Fruit fly (Drosophila melanogaster) whole organism, embryonic: ENCODE measurements around the gene Eo.

Experiments
- Bgb ChIP-seq: fragments of 200-800 bp; sonication (Bioruptor generic); IDR thresholded peaks from 2 replicates; pipeline ENCODE4 v1.3.6; 2022; ENCODE audit warnings: missing biosample characterization, missing genetic modification characterization; ENCODE audit not compliant: partially characterized antibody
- CG11723 ChIP-seq: fragments of 200-800 bp; sonication (Bioruptor generic); optimal IDR thresholded peaks from 2 replicates; lab custom pipeline; 2017; ENCODE audit warnings: missing biosample characterization, mild to moderate bottlenecking, missing genetic modification characterization
- CG1233 ChIP-seq: fragments of 200-800 bp; sonication (Bioruptor generic); optimal IDR thresholded peaks from 4 replicates; lab custom pipeline; 2018; ENCODE audit warnings: missing biosample characterization, mild to moderate bottlenecking, missing genetic modification characterization
- CG12744 ChIP-seq: fragments of 200-800 bp; sonication (Bioruptor generic); optimal IDR thresholded peaks from 2 replicates; lab custom pipeline; 2016; ENCODE audit warnings: missing biosample characterization, missing genetic modification characterization
- CG13287 ChIP-seq: fragments of 200-800 bp; sonication (Bioruptor generic); IDR thresholded peaks from 2 replicates; pipeline ENCODE4 v1.3.6; 2022; ENCODE audit warnings: missing biosample characterization, missing genetic modification characterization; ENCODE audit not compliant: partially characterized antibody
- CG15269 ChIP-seq: fragments of 200-800 bp; sonication (Bioruptor generic); optimal IDR thresholded peaks from 2 replicates; lab custom pipeline; 2018; ENCODE audit warnings: missing biosample characterization, mild to moderate bottlenecking, missing genetic modification characterization, moderate library complexity
- CG15479 ChIP-seq: fragments of 200-800 bp; sonication (Bioruptor generic); optimal IDR thresholded peaks from 3 replicates; lab custom pipeline; 2019; ENCODE audit warnings: missing biosample characterization, mild to moderate bottlenecking, missing genetic modification characterization, moderate library complexity
- CG17359 ChIP-seq: fragments of 200-800 bp; sonication (Bioruptor generic); optimal IDR thresholded peaks from 3 replicates; lab custom pipeline; 2018; ENCODE audit warnings: missing biosample characterization, mild to moderate bottlenecking, missing genetic modification characterization, moderate library complexity
- CG31224 ChIP-seq: fragments of 200-800 bp; sonication (Bioruptor generic); IDR thresholded peaks from 2 replicates; pipeline ENCODE4 v1.3.6; 2022; ENCODE audit warnings: missing biosample characterization, missing genetic modification characterization
- CG4707 ChIP-seq: fragments of 200-800 bp; sonication (Bioruptor generic); optimal IDR thresholded peaks from 2 replicates; lab custom pipeline; 2018; ENCODE audit warnings: missing biosample characterization, mild to moderate bottlenecking, missing genetic modification characterization, moderate library complexity
- CG6813 ChIP-seq: fragments of 200-800 bp; sonication (Bioruptor generic); optimal IDR thresholded peaks from 2 replicates; lab custom pipeline; 2017; ENCODE audit warnings: missing biosample characterization, missing genetic modification characterization, mild to moderate bottlenecking, moderate library complexity, missing genetic modification reagents
- CG7556 ChIP-seq: fragments of 200-800 bp; sonication (Bioruptor generic); optimal IDR thresholded peaks from 2 replicates; lab custom pipeline; 2017; ENCODE audit warnings: missing biosample characterization, mild to moderate bottlenecking, missing genetic modification characterization
- CG7963 ChIP-seq: fragments of 200-800 bp; sonication (Bioruptor generic); IDR thresholded peaks from 3 replicates; pipeline ENCODE4 v1.3.6; 2022; ENCODE audit warnings: missing biosample characterization, missing genetic modification characterization; ENCODE audit not compliant: partially characterized antibody
- CG9932 ChIP-seq: fragments of 200-800 bp; sonication (Bioruptor generic); IDR thresholded peaks from 2 replicates; pipeline ENCODE4 v1.3.6; 2022; ENCODE audit warnings: missing biosample characterization, missing genetic modification characterization
- Dp ChIP-seq: fragments of 200-800 bp; sonication (Bioruptor generic); optimal IDR thresholded peaks from 2 replicates; lab custom pipeline; 2018; ENCODE audit warnings: missing biosample characterization, mild to moderate bottlenecking, missing genetic modification characterization, moderate library complexity
- Drgx ChIP-seq: fragments of 200-800 bp; sonication (Bioruptor generic); IDR thresholded peaks from 2 replicates; pipeline ENCODE4 v1.3.6; 2022; ENCODE audit warnings: missing biosample characterization, missing genetic modification characterization
- Ets97D ChIP-seq: fragments of 200-800 bp; sonication (Bioruptor generic); optimal IDR thresholded peaks from 3 replicates; lab custom pipeline; 2016; ENCODE audit warnings: missing biosample characterization, missing genetic modification characterization
- HLH3B ChIP-seq: fragments of 200-800 bp; sonication (Bioruptor generic); IDR thresholded peaks from 2 replicates; pipeline ENCODE4 v1.3.6; 2022; ENCODE audit warnings: missing biosample characterization, missing genetic modification characterization
- Hr39 ChIP-seq: fragments of >200 bp; optimal IDR thresholded peaks from 2 replicates; lab custom pipeline; 2017
- Med ChIP-seq: fragments of 200-800 bp; sonication (Bioruptor generic); peaks from one replicate; lab custom pipeline; 2016; ENCODE audit warnings: missing biosample characterization, missing genetic modification characterization, mild to moderate bottlenecking, inconsistent platforms, moderate library complexity
- Sry-δ ChIP-seq: fragments of 200-800 bp; sonication (Bioruptor generic); optimal IDR thresholded peaks from 2 replicates; lab custom pipeline; 2016; ENCODE audit warnings: missing biosample characterization, missing genetic modification characterization
- Trl ChIP-seq, 3 experiments: fragments of >200 bp in 2 of 3; fragments of 200-800 bp in 1 of 3; sonication (Bioruptor generic) in 1 of 3; optimal IDR thresholded peaks; 2 replicates in 1 of 3; 3 replicates in 2 of 3; lab custom pipeline; 2016 to 2017; ENCODE audit warnings: missing biosample characterization in 1 of 3, missing genetic modification characterization in 1 of 3
- Vsx1 ChIP-seq: fragments of 200-800 bp; sonication (Bioruptor generic); optimal IDR thresholded peaks from 2 replicates; lab custom pipeline; 2017; ENCODE audit warnings: missing biosample characterization, mild to moderate bottlenecking, missing genetic modification characterization, missing genetic modification reagents
- ab ChIP-seq: fragments of 200-800 bp; sonication (Bioruptor generic); optimal IDR thresholded peaks from 2 replicates; lab custom pipeline; 2016; ENCODE audit warnings: missing biosample characterization, missing genetic modification characterization
- al ChIP-seq: fragments of 200-800 bp; sonication (Bioruptor generic); IDR thresholded peaks from 2 replicates; pipeline ENCODE4 v1.3.6; 2022; ENCODE audit warnings: missing biosample characterization, missing genetic modification characterization
- bsh ChIP-seq, 2 experiments: fragments of 200-800 bp; sonication (Bioruptor generic); optimal IDR thresholded peaks; 2 replicates each; lab custom pipeline; 2017 to 2018; ENCODE audit warnings: mild to moderate bottlenecking in 2 of 2, missing biosample characterization in 2 of 2, missing genetic modification characterization in 2 of 2, moderate library complexity in 1 of 2
- caup ChIP-seq: fragments of 200-800 bp; sonication (Bioruptor generic); optimal IDR thresholded peaks from 3 replicates; lab custom pipeline; 2017; ENCODE audit warnings: missing biosample characterization, mild to moderate bottlenecking, missing genetic modification characterization, moderate library complexity; ENCODE audit not compliant: severe bottlenecking
- ci ChIP-seq: fragments of 200-800 bp; sonication (Bioruptor generic); IDR thresholded peaks from 3 replicates; pipeline ENCODE4 v1.3.6; 2022; ENCODE audit warnings: missing biosample characterization, missing genetic modification characterization
- cwo ChIP-seq: fragments of 200-800 bp; sonication (Bioruptor generic); optimal IDR thresholded peaks from 3 replicates; lab custom pipeline; 2017; ENCODE audit warnings: missing biosample characterization, missing genetic modification characterization, mild to moderate bottlenecking, moderate library complexity, missing genetic modification reagents
- exex ChIP-seq: fragments of 200-800 bp; sonication (Bioruptor generic); optimal IDR thresholded peaks from 4 replicates; lab custom pipeline; 2018; ENCODE audit warnings: missing biosample characterization, mild to moderate bottlenecking, missing genetic modification characterization, moderate library complexity
- grn ChIP-seq: fragments of 200-800 bp; sonication (Bioruptor generic); optimal IDR thresholded peaks from 3 replicates; lab custom pipeline; 2017; ENCODE audit warnings: missing biosample characterization, missing genetic modification characterization
- gro ChIP-seq: fragments of 200-800 bp; sonication (Bioruptor generic); optimal IDR thresholded peaks from 2 replicates; lab custom pipeline; 2016; ENCODE audit warnings: missing biosample characterization, missing genetic modification characterization
- ken ChIP-seq: fragments of 200-800 bp; sonication (Bioruptor generic); IDR thresholded peaks from 3 replicates; pipeline ENCODE4 v1.3.6; 2022; ENCODE audit warnings: missing biosample characterization, missing genetic modification characterization
- lola ChIP-seq, 3 experiments: fragments of >200 bp in 2 of 3; fragments of 200-800 bp in 1 of 3; sonication (Bioruptor generic) in 1 of 3; optimal IDR thresholded peaks; 2 replicates each; lab custom pipeline; 2017 to 2019; ENCODE audit warnings: missing biosample characterization in 3 of 3, missing genetic modification characterization in 3 of 3, mild to moderate bottlenecking in 1 of 3, moderate library complexity in 1 of 3
- luna ChIP-seq: fragments of 200-800 bp; sonication (Bioruptor generic); optimal IDR thresholded peaks from 2 replicates; lab custom pipeline; 2016; ENCODE audit warnings: missing biosample characterization, missing genetic modification characterization
- nerfin-1 ChIP-seq: fragments of 200-800 bp; sonication (Bioruptor generic); optimal IDR thresholded peaks from 3 replicates; lab custom pipeline; 2019; ENCODE audit warnings: missing biosample characterization, mild to moderate bottlenecking, missing genetic modification characterization, moderate library complexity
- phol ChIP-seq: fragments of 200-800 bp; sonication (Bioruptor generic); optimal IDR thresholded peaks from 3 replicates; lab custom pipeline; 2018; ENCODE audit warnings: missing biosample characterization, mild to moderate bottlenecking, missing genetic modification characterization, moderate library complexity
- pita ChIP-seq: fragments of 200-800 bp; sonication (Bioruptor generic); optimal IDR thresholded peaks from 2 replicates; lab custom pipeline; 2017; ENCODE audit warnings: missing biosample characterization, mild to moderate bottlenecking, missing genetic modification characterization
- pnt ChIP-seq: fragments of 200-800 bp; sonication (Bioruptor generic); optimal IDR thresholded peaks from 3 replicates; lab custom pipeline; 2016; ENCODE audit warnings: missing biosample characterization, missing genetic modification characterization
- prd ChIP-seq, 3 experiments: fragments of >200 bp in 2 of 3; fragments of 200-800 bp in 1 of 3; sonication (Bioruptor generic) in 1 of 3; optimal IDR thresholded peaks in 2 of 3; IDR thresholded peaks in 1 of 3; 2 replicates in 2 of 3; 3 replicates in 1 of 3; pipeline versions ENCODE4 v1.3.6 to Lab custom; 2017 to 2022; ENCODE audit warnings: missing biosample characterization in 1 of 3, missing genetic modification characterization in 1 of 3
- rib ChIP-seq: fragments of 200-800 bp; sonication (Bioruptor generic); IDR thresholded peaks from 2 replicates; pipeline ENCODE4 v1.3.6; 2022; ENCODE audit warnings: missing biosample characterization, missing genetic modification characterization
- sim ChIP-seq: fragments of 200-800 bp; sonication (Bioruptor generic); IDR thresholded peaks from 2 replicates; pipeline ENCODE4 v1.3.6; 2022; ENCODE audit warnings: missing biosample characterization, missing genetic modification characterization
- slbo ChIP-seq: fragments of 200-800 bp; sonication (Bioruptor generic); IDR thresholded peaks from 2 replicates; pipeline ENCODE4 v1.3.6; 2022; ENCODE audit warnings: missing biosample characterization, missing genetic modification characterization
- sug ChIP-seq: fragments of 200-800 bp; optimal IDR thresholded peaks from 2 replicates; lab custom pipeline; 2019; ENCODE audit warnings: missing biosample characterization, mild to moderate bottlenecking, missing genetic modification characterization, moderate library complexity
- vnd ChIP-seq: fragments of 200-800 bp; sonication (Bioruptor generic); IDR thresholded peaks from 3 replicates; pipeline ENCODE4 v1.3.6; 2022; ENCODE audit warnings: missing biosample characterization, missing genetic modification characterization; ENCODE audit not compliant: partially characterized antibody
- vvl ChIP-seq: fragments of 200-800 bp; sonication (Bioruptor generic); IDR thresholded peaks from 2 replicates; pipeline ENCODE4 v1.3.6; 2022; ENCODE audit warnings: missing biosample characterization, missing genetic modification characterization

Eo gene

dm6 chrX:14951346-14951862, 32.8 kb upstream of the Eo start (continued):
- TF ChIP-seq lola (GFP tag; optimal IDR thresholded peaks at IDR 0.05; lab: Kevin White, UChicago): no peak
- no peak for TF ChIP-seq CG1233 (GFP tag; lab: Kevin White, UChicago)
- no peak for TF ChIP-seq sim (GFP tag; lab: Robert Waterston, UW)
- TF ChIP-seq Sry-δ (GFP tag; lab: Kevin White, UChicago): no peak
- peak; percentile 15; the same call in 1 of the 2 replicates for TF ChIP-seq slbo (GFP tag; lab: Robert Waterston, UW)
- no peak for TF ChIP-seq CG31224 (GFP tag; lab: Robert Waterston, UW)
- TF ChIP-seq vvl (GFP tag; lab: Robert Waterston, UW): peak; percentile 4; the same call in 1 of the 2 replicates
- no peak for TF ChIP-seq HLH3B (GFP tag; lab: Robert Waterston, UW)
- no peak for TF ChIP-seq Dp (GFP tag; lab: Kevin White, UChicago)
- no peak for TF ChIP-seq CG4707 (GFP tag; lab: Kevin White, UChicago)
- 0 out of 3 replicates have a peak, but pooled peaks have one; percentile 28 for TF ChIP-seq ken (GFP tag; lab: Robert Waterston, UW)
- TF ChIP-seq CG15269 (tag; lab: Kevin White, UChicago): no peak
- TF ChIP-seq nerfin-1 (tag; lab: Kevin White, UChicago): no peak
- TF ChIP-seq Vsx1: no peak
- TF ChIP-seq CG7556 (GFP tag; lab: Kevin White, UChicago): no peak
- peak; percentile 17; the same call in 1 of the 3 replicates for TF ChIP-seq ci (GFP tag; lab: Robert Waterston, UW)
- TF ChIP-seq CG11723: no peak
- peak; percentile 26 for TF ChIP-seq CG15479 (GFP tag; lab: Kevin White, UChicago)
- no peak for TF ChIP-seq CG7963
- TF ChIP-seq gro (GFP tag; lab: Kevin White, UChicago): no peak
- TF ChIP-seq prd (optimal IDR thresholded peaks at IDR 0.05; lab: Kevin White, UChicago): no peak
- no peak for TF ChIP-seq prd (GFP tag; IDR thresholded peaks at IDR 0.05; lab: Robert Waterston, UW)
- TF ChIP-seq pita: no peak
- no peak for TF ChIP-seq sug
- TF ChIP-seq exex (tag; lab: Kevin White, UChicago): peak; percentile 23
- TF ChIP-seq phol: no peak
- TF ChIP-seq CG6813 (GFP tag; lab: Kevin White, UChicago): no peak
- TF ChIP-seq Bgb (GFP tag; lab: Robert Waterston, UW): no peak
- TF ChIP-seq Med (GFP tag; lab: Kevin White, UChicago): peak; percentile 71
- TF ChIP-seq vnd (GFP tag; lab: Robert Waterston, UW): peak; percentile 47; the same call in 1 of the 3 replicates
- no peak for TF ChIP-seq Hr39
- no peak for TF ChIP-seq Drgx (GFP tag; lab: Robert Waterston, UW)
- TF ChIP-seq cwo (GFP tag; lab: Kevin White, UChicago): no peak
- no peak for TF ChIP-seq al
- peak; percentile 85 for TF ChIP-seq grn (GFP tag; lab: Kevin White, UChicago)
- TF ChIP-seq Trl (optimal IDR thresholded peaks at IDR 0.05; lab: Kevin White, UChicago): no peak
- no peak for TF ChIP-seq Trl (GFP tag; optimal IDR thresholded peaks at IDR 0.05; lab: Kevin White, UChicago)

DNA sequence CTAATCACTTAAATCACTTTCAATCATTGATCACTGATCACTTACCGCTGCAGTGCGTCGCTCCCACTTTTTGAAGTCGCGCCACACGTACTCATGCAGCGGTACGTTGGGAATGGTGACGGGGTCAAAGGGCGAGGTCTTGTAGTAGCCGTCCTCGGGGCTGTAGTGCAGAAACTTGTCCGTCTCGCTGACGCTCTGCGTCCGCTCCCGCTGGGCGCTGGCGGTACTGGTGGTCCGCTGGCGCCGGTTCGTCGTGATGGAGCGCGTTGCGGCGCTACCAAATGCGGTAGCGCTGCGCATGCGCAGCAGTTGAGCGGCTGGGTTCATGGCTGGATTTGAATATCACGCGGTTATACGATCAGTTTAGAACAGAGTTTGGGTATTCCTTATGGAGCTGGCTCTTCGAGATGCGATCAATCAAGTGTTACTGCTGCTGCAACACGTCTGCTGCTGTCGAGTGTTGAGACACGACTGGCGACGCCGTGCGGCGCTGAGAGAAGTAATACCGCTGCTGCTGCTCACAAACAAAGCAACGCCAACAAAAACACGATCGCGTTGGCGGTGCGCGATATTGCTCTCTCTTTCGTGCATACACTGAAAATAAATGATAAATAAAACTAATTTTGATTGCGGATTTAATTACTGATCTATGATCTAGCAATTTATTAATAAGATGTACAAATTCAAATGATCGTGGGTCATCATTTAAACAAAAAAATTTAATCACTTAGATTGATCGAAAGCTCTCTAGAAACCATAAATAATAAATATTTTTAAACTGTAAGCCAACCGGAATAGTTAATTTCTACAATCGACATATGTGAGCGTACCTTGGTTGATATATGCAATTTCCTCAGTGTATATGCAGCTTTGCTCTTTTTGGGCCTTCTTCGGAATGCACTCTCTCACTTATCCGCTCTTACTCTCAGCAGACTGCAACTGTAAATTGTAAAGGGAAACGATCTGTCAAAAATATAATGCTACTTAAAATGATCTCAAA, 32.0 kb upstream of the Eo start:
- TF ChIP-seq CG12744 (peak; percentile 71), CG9932 (peak; percentile 42; the same call in 1 of the 2 replicates), rib (GFP tag; lab: Robert Waterston, UW) (no peak), CG31224 (GFP tag; lab: Robert Waterston, UW) (peak; percentile 64), ab (GFP tag; lab: Kevin White, UChicago) (peak; percentile 48), sim (GFP tag; lab: Robert Waterston, UW) (peak; percentile 83), CG13287 (GFP tag; lab: Robert Waterston, UW) (no peak), bsh (GFP tag; optimal IDR thresholded peaks at IDR 0.05; lab: Kevin White, UChicago) (peak; percentile 96), caup (GFP tag; lab: Kevin White, UChicago) (peak; percentile 72), Ets97D (GFP tag; lab: Kevin White, UChicago) (peak; percentile 47), luna (GFP tag; lab: Kevin White, UChicago) (peak; percentile 49), CG1233 (GFP tag; lab: Kevin White, UChicago) (peak; percentile 92), pnt (GFP tag; lab: Kevin White, UChicago) (peak; percentile 80), CG17359 (tag; lab: Kevin White, UChicago) (peak; percentile 94)
